Worm (Caenorhabditis elegans) whole organism, L4 larva: ENCODE results near the gene K11H12.10.

Source experiments
- ces-1 ChIP-seq: fragments of 150-350 bp; sonication (generic microtip); optimal IDR thresholded peaks from 4 replicates; lab custom pipeline; 2014; ENCODE audit warnings: missing biosample characterization, missing genetic modification reagents, missing genetic modification characterization
- dmd-8 ChIP-seq: fragments of 200-800 bp; sonication (Bioruptor generic); IDR thresholded peaks from 2 replicates; pipeline ENCODE4 v1.3.6; 2022; ENCODE audit warnings: missing genetic modification characterization, missing compliant biosample characterization
- mxl-2 ChIP-seq: fragments of 200-800 bp; sonication (Bioruptor generic); conservative IDR thresholded peaks from 2 replicates; pipeline ENCODE4 v1.3.6; 2022; ENCODE audit warnings: missing genetic modification reagents, missing genetic modification characterization, missing compliant biosample characterization
- nhr-28 ChIP-seq: fragments of 150-350 bp; optimal IDR thresholded peaks from 2 replicates; lab custom pipeline; 2014; ENCODE audit warnings: missing biosample characterization, missing genetic modification characterization
- snpc-1.2 ChIP-seq: fragments of 200-800 bp; sonication (Bioruptor generic); IDR thresholded peaks from 2 replicates; pipeline ENCODE4 v1.3.6; 2022; ENCODE audit warnings: missing genetic modification reagents, missing genetic modification characterization, missing compliant biosample characterization

- no peak for TF ChIP-seq nhr-28 (tag; lab: Kevin White, UChicago)
- TF ChIP-seq snpc-1.2, result no peak
- TF ChIP-seq mxl-2 (GFP tag; lab: Robert Waterston, UW), result no peak
- TF ChIP-seq ces-1 (GFP tag; lab: Kevin White, UChicago), result no peak
- no peak for TF ChIP-seq dmd-8 (GFP tag; lab: Robert Waterston, UW)
Measured at ce11 chrIV:659585-659984, 16.3 kb upstream of the K11H12.10 start.
